Worm (Caenorhabditis elegans): ENCODE data around the gene mtl-2.
A peak's percentile ranks its signal among the peaks of the same experiment; 100 is the strongest.
"Not testable (repeated sequence)": the region's sequence is repeated elsewhere in the genome, so short reads cannot be mapped to it uniquely, and the experiment has no call there.

The mtl-2 gene

DNA sequence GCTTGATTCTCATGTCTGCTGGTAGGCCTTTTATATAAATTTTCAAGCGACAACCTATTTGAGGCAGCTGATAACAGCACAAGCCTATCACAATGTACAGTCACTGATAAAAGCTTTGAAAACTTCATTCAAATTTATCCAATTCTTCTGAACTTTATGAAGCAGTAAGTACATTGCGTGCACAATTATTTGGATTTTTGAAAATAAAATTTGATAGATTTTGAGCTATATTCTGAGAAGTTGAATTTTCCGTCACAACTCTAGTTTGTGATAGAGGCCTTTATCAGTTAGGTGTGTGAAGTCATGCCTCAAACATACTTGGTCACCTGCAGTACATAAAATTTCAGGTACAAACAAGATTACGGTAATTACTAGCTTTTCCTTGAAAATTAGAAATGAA is at the start of gene mtl-2, which contains the start of gene T08G5.1:
Gene mtl-2 (minus strand): TSS at position 34 of the 400 bp plus-strand sequence.
Gene T08G5.1 (plus strand): TSS at position 127 of the 400 bp plus-strand sequence.
- no peak for TF ChIP-seq cog-1 (tag; optimal IDR thresholded peaks at IDR 0.05)
- no peak for TF ChIP-seq klf-2 (GFP tag; conservative IDR thresholded peaks at IDR 0.05)
- TF ChIP-seq flt-1 (GFP tag; IDR thresholded peaks at IDR 0.05) = no peak
- no peak for TF ChIP-seq med-1 (GFP tag; optimal IDR thresholded peaks at IDR 0.05; ENCODE audit: insufficient read depth)
- TF ChIP-seq ztf-29 (GFP tag; IDR thresholded peaks at IDR 0.05) = no peak
- TF ChIP-seq T22C8.4 (GFP tag; IDR thresholded peaks at IDR 0.05) = no peak
- no peak for TF ChIP-seq tab-1 (GFP tag; IDR thresholded peaks at IDR 0.05)
- TF ChIP-seq ztf-23 (GFP tag; IDR thresholded peaks at IDR 0.05) = no peak
- no peak for TF ChIP-seq ref-1 (GFP tag; conservative IDR thresholded peaks at IDR 0.05)

DNA sequence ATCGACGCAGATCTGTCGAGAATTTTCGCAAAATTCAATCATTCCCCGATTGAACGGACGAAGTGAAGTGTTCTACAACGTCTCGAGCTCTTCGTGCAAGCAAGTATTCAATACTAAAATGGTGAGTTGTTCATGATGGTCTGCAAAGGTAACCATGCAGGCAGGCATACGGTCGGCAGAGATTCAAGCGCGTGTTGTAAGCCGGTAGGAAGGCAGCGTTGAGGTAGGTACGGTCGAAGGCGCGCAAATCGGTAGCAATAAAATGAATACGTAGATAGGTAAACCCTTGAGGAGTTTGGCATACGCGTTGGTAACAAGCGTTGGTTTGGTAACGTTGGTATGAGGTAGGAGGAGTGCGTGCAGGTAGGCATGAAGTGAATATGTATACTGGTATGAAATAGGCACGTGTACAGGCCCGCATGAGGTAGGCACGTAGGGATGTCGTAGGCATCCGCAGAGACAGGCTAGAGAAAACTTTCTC is 49.4 kb upstream of the mtl-2 start, which contains the start of gene D1086.17:
Gene D1086.17 (plus strand): TSS at position 51 of the 481 bp plus-strand sequence.
- no peak for TF ChIP-seq ref-1 (GFP tag; conservative IDR thresholded peaks at IDR 0.05)
- TF ChIP-seq cog-1 (tag; optimal IDR thresholded peaks at IDR 0.05) = no peak
- TF ChIP-seq flt-1 (GFP tag; IDR thresholded peaks at IDR 0.05) = no peak
- TF ChIP-seq klf-2 (GFP tag; conservative IDR thresholded peaks at IDR 0.05) = no peak
- no peak for TF ChIP-seq T22C8.4 (GFP tag; IDR thresholded peaks at IDR 0.05)
- TF ChIP-seq tab-1 (GFP tag; IDR thresholded peaks at IDR 0.05) = no peak
- no peak for TF ChIP-seq ztf-29 (GFP tag; IDR thresholded peaks at IDR 0.05)
- no peak for TF ChIP-seq ztf-23 (GFP tag; IDR thresholded peaks at IDR 0.05)
- TF ChIP-seq med-1 (GFP tag; optimal IDR thresholded peaks at IDR 0.05; ENCODE audit: insufficient read depth) = no peak

- TF ChIP-seq med-1 (GFP tag; optimal IDR thresholded peaks at IDR 0.05; ENCODE audit: insufficient read depth) (no peak), ztf-29 (GFP tag; IDR thresholded peaks at IDR 0.05) (no peak), ref-1 (GFP tag; conservative IDR thresholded peaks at IDR 0.05) (no peak), ztf-23 (GFP tag; IDR thresholded peaks at IDR 0.05) (no peak), tab-1 (GFP tag; IDR thresholded peaks at IDR 0.05) (no peak), T22C8.4 (GFP tag; IDR thresholded peaks at IDR 0.05) (no peak), cog-1 (tag; optimal IDR thresholded peaks at IDR 0.05) (no peak), flt-1 (GFP tag; IDR thresholded peaks at IDR 0.05) (no peak), klf-2 (GFP tag; conservative IDR thresholded peaks at IDR 0.05) (no peak)
These were observed 45.9 kb upstream of the mtl-2 start, which contains the start of gene D1086.21 for ce11 chrV:14064422-14064821. Gene D1086.21, plus strand, starts transcription at chrV:14064722.

DNA sequence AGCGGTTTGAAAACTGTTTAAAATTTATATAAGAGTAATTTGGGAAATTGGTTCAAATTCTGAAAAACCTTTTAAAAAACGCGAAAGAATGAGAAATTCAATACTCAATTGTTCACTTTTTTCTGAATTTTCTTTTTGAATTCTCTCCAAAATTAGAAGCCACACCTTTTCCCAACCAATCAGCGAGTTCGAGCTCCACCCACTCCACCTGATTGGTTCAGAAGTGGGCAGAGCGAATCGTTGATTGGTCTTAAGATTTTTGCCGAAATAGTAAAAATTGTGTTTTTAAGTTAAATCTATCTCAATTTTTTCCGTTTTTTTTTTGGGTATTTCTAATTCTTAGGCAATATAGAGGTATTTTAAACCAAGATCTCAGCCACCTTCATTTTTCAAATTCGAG is 45.5 kb upstream of the mtl-2 start:
- TF ChIP-seq tab-1 (GFP tag; IDR thresholded peaks at IDR 0.05) (no peak), ref-1 (GFP tag; conservative IDR thresholded peaks at IDR 0.05) (no peak), ztf-23 (GFP tag; IDR thresholded peaks at IDR 0.05) (no peak), flt-1 (GFP tag; IDR thresholded peaks at IDR 0.05) (no peak), cog-1 (tag; optimal IDR thresholded peaks at IDR 0.05) (no peak), T22C8.4 (GFP tag; IDR thresholded peaks at IDR 0.05) (no peak), med-1 (GFP tag; optimal IDR thresholded peaks at IDR 0.05; ENCODE audit: insufficient read depth) (no peak), ztf-29 (GFP tag; IDR thresholded peaks at IDR 0.05) (no peak), klf-2 (GFP tag; conservative IDR thresholded peaks at IDR 0.05) (no peak)

- no peak for TF ChIP-seq cog-1 (tag; optimal IDR thresholded peaks at IDR 0.05)
- TF ChIP-seq T22C8.4 (GFP tag; IDR thresholded peaks at IDR 0.05) = no peak
- TF ChIP-seq klf-2 (GFP tag; conservative IDR thresholded peaks at IDR 0.05) = no peak
- no peak for TF ChIP-seq tab-1 (GFP tag; IDR thresholded peaks at IDR 0.05)
- no peak for TF ChIP-seq ztf-23 (GFP tag; IDR thresholded peaks at IDR 0.05)
- TF ChIP-seq ref-1 (GFP tag; conservative IDR thresholded peaks at IDR 0.05) = no peak
- no peak for TF ChIP-seq med-1 (GFP tag; optimal IDR thresholded peaks at IDR 0.05; ENCODE audit: insufficient read depth)
- no peak for TF ChIP-seq flt-1 (GFP tag; IDR thresholded peaks at IDR 0.05)
- TF ChIP-seq ztf-29 (GFP tag; IDR thresholded peaks at IDR 0.05) = no peak
These were observed 39.1 kb upstream of the mtl-2 start, which contains the start of gene F58D12.3 for ce11 chrV:14057540-14057939. Gene F58D12.3, plus strand, starts transcription at chrV:14057840.

DNA sequence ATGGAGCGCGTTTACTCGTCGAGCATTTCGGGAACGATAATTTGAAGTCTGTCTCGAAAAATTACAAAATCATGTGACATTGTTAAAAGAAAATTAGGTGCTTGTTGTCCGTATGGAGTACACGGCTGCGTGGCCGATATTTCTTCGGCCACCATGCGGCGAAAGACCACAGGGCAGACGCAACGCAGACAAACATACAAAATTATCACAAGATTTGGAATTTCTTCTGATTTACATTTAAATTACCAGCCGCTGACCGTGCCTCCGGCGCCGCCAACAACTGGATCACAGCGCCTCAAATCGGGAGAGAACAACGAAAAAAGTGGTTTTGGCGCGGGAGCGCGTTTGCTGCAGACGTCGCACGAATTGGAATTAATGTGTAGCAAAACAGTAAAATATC is 36.6 kb upstream of the mtl-2 start:
- TF ChIP-seq T22C8.4 (GFP tag; IDR thresholded peaks at IDR 0.05) (peak; percentile 67), klf-2 (GFP tag; conservative IDR thresholded peaks at IDR 0.05) (peak; percentile 63; the same call in 1 of the 2 replicates), ztf-23 (GFP tag; IDR thresholded peaks at IDR 0.05) (peak; percentile 82), cog-1 (tag; optimal IDR thresholded peaks at IDR 0.05) (peak; percentile 74), ztf-29 (GFP tag; IDR thresholded peaks at IDR 0.05) (peak; percentile 59; the same call in 1 of the 2 replicates), flt-1 (GFP tag; IDR thresholded peaks at IDR 0.05) (peak; percentile 73; the same call in 1 of the 2 replicates)

- not testable (repeated sequence) for TF ChIP-seq T22C8.4 (GFP tag; IDR thresholded peaks at IDR 0.05); klf-2 (GFP tag; conservative IDR thresholded peaks at IDR 0.05); tab-1 (GFP tag; IDR thresholded peaks at IDR 0.05)
These were observed 30.8 kb upstream of the mtl-2 start, which contains the start of gene F58D12.1 for ce11 chrV:14049274-14049673. Gene F58D12.1, plus strand, starts transcription at chrV:14049574.

- TF ChIP-seq ztf-29 (GFP tag; IDR thresholded peaks at IDR 0.05) = peak; percentile 7; the same call in 1 of the 2 replicates
- TF ChIP-seq ztf-23 (GFP tag; IDR thresholded peaks at IDR 0.05) = peak; percentile 90
- peak; percentile 83 for TF ChIP-seq flt-1 (GFP tag; IDR thresholded peaks at IDR 0.05)
- peak; percentile 65 for TF ChIP-seq T22C8.4 (GFP tag; IDR thresholded peaks at IDR 0.05)
- TF ChIP-seq klf-2 (GFP tag; conservative IDR thresholded peaks at IDR 0.05) = peak; percentile 84
- peak; percentile 62; the same call in 1 of the 2 replicates for TF ChIP-seq tab-1 (GFP tag; IDR thresholded peaks at IDR 0.05)
- peak; percentile 36 for TF ChIP-seq med-1 (GFP tag; optimal IDR thresholded peaks at IDR 0.05; ENCODE audit: insufficient read depth)
- peak; percentile 35; the same call in 1 of the 2 replicates for TF ChIP-seq ref-1 (GFP tag; conservative IDR thresholded peaks at IDR 0.05)
These were observed 20.0 kb upstream of the mtl-2 start, which contains the start of gene vps-39 for ce11 chrV:14038328-14039084. Gene vps-39, minus strand, starts transcription at chrV:14038378.

ce11 chrV:14033649-14034048 is 15.2 kb upstream of the mtl-2 start, which contains the start of gene ins-10:
Gene ins-10, plus strand, starts transcription at chrV:14033949.
- TF ChIP-seq flt-1 (GFP tag; IDR thresholded peaks at IDR 0.05) (no peak), med-1 (GFP tag; optimal IDR thresholded peaks at IDR 0.05; ENCODE audit: insufficient read depth) (no peak), klf-2 (GFP tag; conservative IDR thresholded peaks at IDR 0.05) (no peak)
